Worm (Caenorhabditis elegans): Measurements from ENCODE around the gene F17H10.2.

F17H10.2 gene

ce11 chrX:13121104-13121503 lies 7.5 kb downstream of the F17H10.2 start (continued):
- no peak for TF ChIP-seq mes-2 (tag; optimal IDR thresholded peaks at IDR 0.05; ENCODE audit: poor library complexity, severe bottlenecking)
- TF ChIP-seq nhr-25 (tag; optimal IDR thresholded peaks at IDR 0.05; ENCODE audit: borderline replicate concordance, insufficient read depth), result peak; percentile 12
- no peak for TF ChIP-seq ztf-11 (tag; optimal IDR thresholded peaks at IDR 0.05)
- TF ChIP-seq nhr-77 (tag; optimal IDR thresholded peaks at IDR 0.05), result no peak
- TF ChIP-seq F37D6.2 (tag; optimal IDR thresholded peaks at IDR 0.05), result peak; percentile 64
- TF ChIP-seq ama-1 (optimal IDR thresholded peaks at IDR 0.05), result no peak
- TF ChIP-seq ztf-7 (tag; optimal IDR thresholded peaks at IDR 0.05), result no peak
- TF ChIP-seq hlh-30 (tag; optimal IDR thresholded peaks at IDR 0.05; ENCODE audit: insufficient read depth), result peak; percentile 70
- TF ChIP-seq lim-7 (GFP tag; IDR thresholded peaks at IDR 0.05), result peak; percentile 97
- TF ChIP-seq nhr-6 (tag; optimal IDR thresholded peaks at IDR 0.05), result peak; percentile 20
- TF ChIP-seq mdt-29 (GFP tag; IDR thresholded peaks at IDR 0.05), result peak; percentile 81
- peak; percentile 76 for TF ChIP-seq gei-8 (GFP tag; optimal IDR thresholded peaks at IDR 0.05)
- peak; percentile 85 for TF ChIP-seq php-3 (GFP tag; IDR thresholded peaks at IDR 0.05)
- TF ChIP-seq T26A8.4 (GFP tag; IDR thresholded peaks at IDR 0.05), result no peak
- TF ChIP-seq zip-11 (GFP tag; IDR thresholded peaks at IDR 0.05), result peak; percentile 59; the same call in 1 of the 2 replicates
- TF ChIP-seq dmd-6 (GFP tag; IDR thresholded peaks at IDR 0.05), result peak; percentile 81
- TF ChIP-seq F26F4.8 (GFP tag; conservative IDR thresholded peaks at IDR 0.05), result peak; percentile 80; the same call in 1 of the 2 replicates
- TF ChIP-seq unc-130 (GFP tag; optimal IDR thresholded peaks at IDR 0.05), result peak; percentile 64
- peak in 1 of 2 experiments; percentile 59 for TF ChIP-seq lsy-2 (tag; optimal IDR thresholded peaks at IDR 0.05)
- no peak for TF ChIP-seq fos-1 (tag; optimal IDR thresholded peaks at IDR 0.05)
- TF ChIP-seq snpc-1.2 (GFP tag; IDR thresholded peaks at IDR 0.05), result no peak; the same call in none of the 2 replicates
- TF ChIP-seq daf-19 (GFP tag; conservative IDR thresholded peaks at IDR 0.05), result no peak
- TF ChIP-seq nhr-48 (tag; optimal IDR thresholded peaks at IDR 0.05), result peak; percentile 37
- TF ChIP-seq sdz-12 (GFP tag; optimal IDR thresholded peaks at IDR 0.05), result peak; percentile 88
- TF ChIP-seq cey-2 (tag; optimal IDR thresholded peaks at IDR 0.05; ENCODE audit: borderline replicate concordance, insufficient read depth), result no peak
- peak; percentile 11 for TF ChIP-seq zip-2 (tag; optimal IDR thresholded peaks at IDR 0.05)
- TF ChIP-seq nhr-28 (tag; optimal IDR thresholded peaks at IDR 0.05), result no peak
- TF ChIP-seq tag-97 (GFP tag; IDR thresholded peaks at IDR 0.05), result no peak
- TF ChIP-seq F44E2.7 (GFP tag; IDR thresholded peaks at IDR 0.05), result no peak
- peak; percentile 63; the same call in 1 of the 2 replicates for TF ChIP-seq nhr-41 (GFP tag; IDR thresholded peaks at IDR 0.05)
- peak; percentile 56 for TF ChIP-seq jun-1 (tag; optimal IDR thresholded peaks at IDR 0.05)
- peak; percentile 4 for TF ChIP-seq zfp-2 (tag; optimal IDR thresholded peaks at IDR 0.05)
- peak; percentile 34 for TF ChIP-seq fkh-10 (GFP tag; optimal IDR thresholded peaks at IDR 0.05)
- peak; percentile 59 to 78 for TF ChIP-seq daf-16 (GFP tag; optimal IDR thresholded peaks at IDR 0.05)
- peak; percentile 72 for TF ChIP-seq daf-16 (tag; optimal IDR thresholded peaks at IDR 0.05)
- TF ChIP-seq nhr-237 (tag; optimal IDR thresholded peaks at IDR 0.05), result no peak
- peak; percentile 30 for TF ChIP-seq lir-3 (tag; optimal IDR thresholded peaks at IDR 0.05)
- no peak for TF ChIP-seq F49E8.2 (tag; optimal IDR thresholded peaks at IDR 0.05; ENCODE audit: borderline replicate concordance)
- no peak; the same call in none of the 2 replicates for TF ChIP-seq arid-1 (GFP tag; conservative IDR thresholded peaks at IDR 0.05)
- no peak for TF ChIP-seq daf-8 (GFP tag; IDR thresholded peaks at IDR 0.05)
- peak; percentile 77 for TF ChIP-seq nhr-42 (GFP tag; IDR thresholded peaks at IDR 0.05)
- no peak for TF ChIP-seq lin-15B (tag; optimal IDR thresholded peaks at IDR 0.05)
- TF ChIP-seq dmd-9 (GFP tag; IDR thresholded peaks at IDR 0.05), result peak; percentile 67
- TF ChIP-seq daf-12 (tag; optimal IDR thresholded peaks at IDR 0.05), result no peak
- TF ChIP-seq hlh-11 (tag; optimal IDR thresholded peaks at IDR 0.05), result peak; percentile 76
- TF ChIP-seq nhr-76 (tag; optimal IDR thresholded peaks at IDR 0.05), result no peak
- TF ChIP-seq dpl-1 (GFP tag; optimal IDR thresholded peaks at IDR 0.05), result no peak
- TF ChIP-seq lin-29 (GFP tag; IDR thresholded peaks at IDR 0.05), result peak; percentile 52; the same call in 1 of the 2 replicates
- TF ChIP-seq vab-7 (GFP tag; IDR thresholded peaks at IDR 0.05), result peak; percentile 95
- peak; percentile 84 for TF ChIP-seq saeg-2 (GFP tag; IDR thresholded peaks at IDR 0.05)
- no peak for TF ChIP-seq egl-27 (tag; optimal IDR thresholded peaks at IDR 0.05)
- TF ChIP-seq Y105C5A.15 (GFP tag; IDR thresholded peaks at IDR 0.05), result peak; percentile 97
